Worm (Caenorhabditis elegans) whole organism, L2 larva: Measurements from ENCODE around the gene F58F12.1.
A peak's percentile ranks its signal among the peaks of the same experiment; 100 is the strongest.

ENCODE experiments used
- C34F6.9 ChIP-seq: fragments of 150-350 bp; optimal IDR thresholded peaks from 2 replicates; lab custom pipeline; 2014; ENCODE audit warnings: missing biosample characterization, missing genetic modification characterization
- F13H6.1 ChIP-seq: sonication (generic microtip); optimal IDR thresholded peaks from 2 replicates; lab custom pipeline; 2016; ENCODE audit warnings: missing genetic modification characterization, missing compliant biosample characterization
- R02D3.7 ChIP-seq: fragments of 150-350 bp; optimal IDR thresholded peaks from 2 replicates; lab custom pipeline; 2014; ENCODE audit warnings: missing biosample characterization, missing genetic modification characterization
- Y55F3AM.14 ChIP-seq: fragments of 200-800 bp; sonication (Bioruptor generic); optimal IDR thresholded peaks from 2 replicates; lab custom pipeline; 2018; ENCODE audit warnings: mild to moderate bottlenecking, missing genetic modification characterization, missing compliant biosample characterization
- ZK546.5 ChIP-seq: sonication (generic microtip); optimal IDR thresholded peaks from 2 replicates; lab custom pipeline; 2017; ENCODE audit warnings: missing biosample characterization, missing genetic modification characterization
- alr-1 ChIP-seq: fragments of 150-350 bp; optimal IDR thresholded peaks from 2 replicates; lab custom pipeline; 2014; ENCODE audit warnings: missing biosample characterization, missing genetic modification characterization
- aly-2 ChIP-seq: fragments of 150-350 bp; optimal IDR thresholded peaks from 2 replicates; lab custom pipeline; 2014; ENCODE audit warnings: missing biosample characterization, missing genetic modification characterization
- ama-1 ChIP-seq: fragments of 150-350 bp; optimal IDR thresholded peaks from 2 replicates; lab custom pipeline; 2018; ENCODE audit warnings: inconsistent platforms
- blmp-1 ChIP-seq: sonication (generic microtip); optimal IDR thresholded peaks from 2 replicates; lab custom pipeline; 2017; ENCODE audit warnings: missing genetic modification characterization, mild to moderate bottlenecking, missing compliant biosample characterization, antibody characterized with exemption, moderate library complexity; ENCODE audit not compliant: insufficient read depth
- ceh-16 ChIP-seq: fragments of 150-350 bp; optimal IDR thresholded peaks from 2 replicates; lab custom pipeline; 2014; ENCODE audit warnings: missing biosample characterization, missing genetic modification characterization
- ceh-82 ChIP-seq: fragments of 150-350 bp; optimal IDR thresholded peaks from 2 replicates; lab custom pipeline; 2014; ENCODE audit warnings: missing biosample characterization, missing genetic modification characterization
- crh-2 ChIP-seq: sonication (generic microtip); optimal IDR thresholded peaks from 2 replicates; lab custom pipeline; 2017; ENCODE audit warnings: missing biosample characterization, missing genetic modification characterization
- dmd-4 ChIP-seq: sonication (generic microtip); optimal IDR thresholded peaks from 2 replicates; lab custom pipeline; 2017; ENCODE audit warnings: missing biosample characterization, missing genetic modification characterization
- egl-27 ChIP-seq: sonication (generic microtip); optimal IDR thresholded peaks from 3 replicates; lab custom pipeline; 2017; ENCODE audit warnings: missing biosample characterization, missing genetic modification reagents, missing genetic modification characterization
- elt-1 ChIP-seq: fragments of 150-350 bp; optimal IDR thresholded peaks from 2 replicates; lab custom pipeline; 2014; ENCODE audit warnings: missing biosample characterization, missing genetic modification characterization
- elt-3 ChIP-seq: sonication (generic microtip); optimal IDR thresholded peaks from 2 replicates; lab custom pipeline; 2017; ENCODE audit warnings: missing biosample characterization, missing genetic modification characterization
- fos-1 ChIP-seq: fragments of 150-350 bp; optimal IDR thresholded peaks from 2 replicates; lab custom pipeline; 2014; ENCODE audit warnings: missing biosample characterization, missing genetic modification characterization
- gmeb-1 ChIP-seq: fragments of 150-350 bp; optimal IDR thresholded peaks from 2 replicates; lab custom pipeline; 2014; ENCODE audit warnings: missing biosample characterization, missing genetic modification characterization
- lin-11 ChIP-seq: fragments of 150-350 bp; sonication (generic microtip); optimal IDR thresholded peaks from 2 replicates; lab custom pipeline; 2014; ENCODE audit warnings: missing biosample characterization, missing genetic modification characterization, inconsistent platforms, mixed read lengths
- lin-13 ChIP-seq: fragments of 150-350 bp; optimal IDR thresholded peaks from 2 replicates; lab custom pipeline; 2014; ENCODE audit warnings: missing biosample characterization, missing genetic modification reagents, missing genetic modification characterization
- lin-39 ChIP-seq: fragments of 150-350 bp; optimal IDR thresholded peaks from 2 replicates; lab custom pipeline; 2014; ENCODE audit warnings: missing biosample characterization, missing genetic modification reagents, missing genetic modification characterization
- lsy-2 ChIP-seq, 2 experiments: fragments of 150-350 bp in 1 of 2; sonication (generic microtip) in 1 of 2; optimal IDR thresholded peaks; 2 replicates each; lab custom pipeline; 2014 to 2017; ENCODE audit warnings: missing biosample characterization in 2 of 2, missing genetic modification characterization in 2 of 2
- mab-5 ChIP-seq: fragments of 150-350 bp; optimal IDR thresholded peaks from 2 replicates; lab custom pipeline; 2014; ENCODE audit warnings: missing biosample characterization, missing genetic modification characterization
- mbf-1 ChIP-seq: sonication (generic microtip); optimal IDR thresholded peaks from 2 replicates; lab custom pipeline; 2017; ENCODE audit warnings: missing biosample characterization, missing genetic modification characterization
- mdl-1 ChIP-seq, 2 experiments: fragments of 150-350 bp in 1 of 2; sonication (generic microtip) in 1 of 2; optimal IDR thresholded peaks; 2 replicates each; lab custom pipeline; 2017; ENCODE audit warnings: missing biosample characterization in 2 of 2, missing genetic modification characterization in 2 of 2
- nhr-10 ChIP-seq: sonication (generic microtip); optimal IDR thresholded peaks from 2 replicates; lab custom pipeline; 2017; ENCODE audit warnings: missing biosample characterization, missing genetic modification characterization
- nhr-11 ChIP-seq: fragments of 150-350 bp; optimal IDR thresholded peaks from 2 replicates; lab custom pipeline; 2014; ENCODE audit warnings: missing biosample characterization, missing genetic modification characterization
- nhr-12 ChIP-seq: fragments of 150-350 bp; optimal IDR thresholded peaks from 2 replicates; lab custom pipeline; 2014; ENCODE audit warnings: missing biosample characterization, missing genetic modification characterization
- nhr-129 ChIP-seq: fragments of 150-350 bp; optimal IDR thresholded peaks from 2 replicates; lab custom pipeline; 2014; ENCODE audit warnings: missing biosample characterization, missing genetic modification characterization
- nhr-21 ChIP-seq: fragments of 150-350 bp; optimal IDR thresholded peaks from 2 replicates; lab custom pipeline; 2014; ENCODE audit warnings: missing biosample characterization, missing genetic modification characterization
- nhr-23 ChIP-seq: fragments of 150-350 bp; optimal IDR thresholded peaks from 2 replicates; lab custom pipeline; 2014; ENCODE audit warnings: missing biosample characterization, missing genetic modification reagents, missing genetic modification characterization
- nhr-237 ChIP-seq: fragments of 150-350 bp; optimal IDR thresholded peaks from 2 replicates; lab custom pipeline; 2014; ENCODE audit warnings: missing biosample characterization, missing genetic modification characterization
- nhr-25 ChIP-seq: fragments of 150-350 bp; sonication (generic microtip); optimal IDR thresholded peaks from 3 replicates; lab custom pipeline; 2014; ENCODE audit warnings: missing biosample characterization, missing genetic modification characterization
- nhr-6 ChIP-seq: fragments of 150-350 bp; optimal IDR thresholded peaks from 2 replicates; lab custom pipeline; 2014; ENCODE audit warnings: missing biosample characterization, missing genetic modification characterization
- nhr-77 ChIP-seq: fragments of 150-350 bp; optimal IDR thresholded peaks from 2 replicates; lab custom pipeline; 2014; ENCODE audit warnings: missing biosample characterization, missing genetic modification characterization
- peb-1 ChIP-seq: fragments of 150-350 bp; optimal IDR thresholded peaks from 2 replicates; lab custom pipeline; 2014; ENCODE audit warnings: missing biosample characterization, missing genetic modification characterization
- sem-4 ChIP-seq: fragments of 150-350 bp; optimal IDR thresholded peaks from 2 replicates; lab custom pipeline; 2014; ENCODE audit warnings: missing biosample characterization, missing genetic modification reagents, missing genetic modification characterization
- skn-1 ChIP-seq: sonication (generic microtip); optimal IDR thresholded peaks from 2 replicates; lab custom pipeline; 2017; ENCODE audit warnings: missing biosample characterization, missing genetic modification characterization
- sma-3 ChIP-seq: sonication (generic microtip); optimal IDR thresholded peaks from 2 replicates; lab custom pipeline; 2016; ENCODE audit warnings: missing genetic modification reagents, missing genetic modification characterization, missing compliant biosample characterization
- sma-9 ChIP-seq, 2 experiments: fragments of 150-350 bp in 1 of 2; sonication (generic microtip) in 1 of 2; optimal IDR thresholded peaks; 2 replicates each; lab custom pipeline; 2014 to 2016; ENCODE audit warnings: missing genetic modification characterization in 2 of 2, mild to moderate bottlenecking in 1 of 2, missing biosample characterization in 1 of 2, missing compliant biosample characterization in 1 of 2, missing genetic modification reagents in 1 of 2, moderate library complexity in 1 of 2
- snpc-4 ChIP-seq: fragments of 150-350 bp; optimal IDR thresholded peaks from 2 replicates; lab custom pipeline; 2014; ENCODE audit warnings: missing biosample characterization, missing genetic modification characterization
- unc-39 ChIP-seq: fragments of 150-350 bp; optimal IDR thresholded peaks from 2 replicates; lab custom pipeline; 2014; ENCODE audit warnings: missing biosample characterization, missing genetic modification characterization
- unc-55 ChIP-seq: fragments of 150-350 bp; sonication (generic microtip); optimal IDR thresholded peaks from 3 replicates; lab custom pipeline; 2014; ENCODE audit warnings: missing biosample characterization, missing genetic modification reagents, missing genetic modification characterization
- unc-62 ChIP-seq: fragments of 150-350 bp; optimal IDR thresholded peaks from 2 replicates; lab custom pipeline; 2014; ENCODE audit warnings: missing biosample characterization, missing genetic modification reagents, missing genetic modification characterization
- zag-1 ChIP-seq: fragments of 150-350 bp; optimal IDR thresholded peaks from 2 replicates; lab custom pipeline; 2014; ENCODE audit warnings: missing biosample characterization, missing genetic modification characterization
- ztf-1 ChIP-seq: fragments of 200-800 bp; sonication (Bioruptor generic); conservative IDR thresholded peaks from 2 replicates; pipeline ENCODE4 v1.3.6; 2022; ENCODE audit warnings: missing genetic modification characterization, missing compliant biosample characterization
- ztf-11 ChIP-seq: sonication (generic microtip); optimal IDR thresholded peaks from 2 replicates; lab custom pipeline; 2017; ENCODE audit warnings: missing biosample characterization, missing genetic modification characterization
- ztf-4 ChIP-seq: fragments of 150-350 bp; optimal IDR thresholded peaks from 2 replicates; lab custom pipeline; 2014; ENCODE audit warnings: missing biosample characterization, missing genetic modification characterization

F58F12.1 gene

ce11 chrII:6346551-6347079 is 36.8 kb upstream of the F58F12.1 start (continued):
- TF ChIP-seq ztf-1 (GFP tag; lab: Robert Waterston, UW), result 0 out of 2 replicates have a peak, but pooled peaks have one; percentile 66
- TF ChIP-seq peb-1 (tag; lab: Kevin White, UChicago), result no peak
- TF ChIP-seq zag-1 (tag; lab: Kevin White, UChicago), result no peak
- no peak for TF ChIP-seq nhr-23 (tag; lab: Kevin White, UChicago)
- TF ChIP-seq nhr-12 (tag; lab: Kevin White, UChicago), result no peak
- TF ChIP-seq Y55F3AM.14 (GFP tag; lab: Kevin White, UChicago), result peak; percentile 20
- peak; percentile 79 for TF ChIP-seq sma-3 (GFP tag; lab: Kevin White, UChicago)
- no peak for TF ChIP-seq R02D3.7 (tag; lab: Kevin White, UChicago)
- TF ChIP-seq mdl-1 (tag; optimal IDR thresholded peaks at IDR 0.05; lab: Kevin White, UChicago), result no peak
- TF ChIP-seq ztf-11 (tag; lab: Kevin White, UChicago), result no peak
- peak; percentile 81 for TF ChIP-seq nhr-25 (tag; lab: Kevin White, UChicago)
- no peak for TF ChIP-seq nhr-11 (tag; lab: Kevin White, UChicago)

- TF ChIP-seq blmp-1 (tag; lab: Kevin White, UChicago) (peak; percentile 83), dmd-4 (tag; lab: Kevin White, UChicago) (no peak), sma-9 (GFP tag; optimal IDR thresholded peaks at IDR 0.05; lab: Kevin White, UChicago) (peak; percentile 51), sma-9 (tag; optimal IDR thresholded peaks at IDR 0.05; lab: Kevin White, UChicago) (no peak), mdl-1 (tag; optimal IDR thresholded peaks at IDR 0.05; lab: Kevin White, UChicago) (peak; percentile 14 to 25), mab-5 (tag; lab: Kevin White, UChicago) (no peak), lin-13 (GFP tag; lab: Kevin White, UChicago) (peak; percentile 15), zag-1 (tag; lab: Kevin White, UChicago) (peak; percentile 71), egl-27 (tag; lab: Kevin White, UChicago) (peak; percentile 45), nhr-11 (tag; lab: Kevin White, UChicago) (no peak), nhr-12 (tag; lab: Kevin White, UChicago) (no peak), nhr-21 (tag; lab: Kevin White, UChicago) (peak; percentile 50), nhr-10 (tag; lab: Kevin White, UChicago) (no peak), ceh-82 (tag; lab: Kevin White, UChicago) (peak; percentile 28), unc-55 (peak; percentile 68), nhr-129 (tag; lab: Kevin White, UChicago) (peak; percentile 91), mbf-1 (tag; lab: Kevin White, UChicago) (no peak), sem-4 (tag; lab: Kevin White, UChicago) (peak; percentile 9), ama-1 (peak; percentile 97), nhr-6 (tag; lab: Kevin White, UChicago) (peak; percentile 48), skn-1 (no peak), lin-39 (tag; lab: Kevin White, UChicago) (no peak), alr-1 (tag; lab: Kevin White, UChicago) (no peak), aly-2 (tag; lab: Kevin White, UChicago) (no peak), C34F6.9 (peak; percentile 81), elt-3 (no peak), unc-62 (GFP tag; lab: Kevin White, UChicago) (peak; percentile 14), nhr-23 (tag; lab: Kevin White, UChicago) (no peak), nhr-77 (tag; lab: Kevin White, UChicago) (no peak), ztf-4 (no peak), ztf-11 (tag; lab: Kevin White, UChicago) (no peak), lsy-2 (tag; optimal IDR thresholded peaks at IDR 0.05; lab: Kevin White, UChicago) (peak; percentile 36 to 59), R02D3.7 (tag; lab: Kevin White, UChicago) (no peak), gmeb-1 (no peak), ztf-1 (GFP tag; lab: Robert Waterston, UW) (no peak), elt-1 (tag; lab: Kevin White, UChicago) (no peak), sma-3 (GFP tag; lab: Kevin White, UChicago) (peak; percentile 35), lin-11 (tag; lab: Kevin White, UChicago) (peak; percentile 60), peb-1 (tag; lab: Kevin White, UChicago) (no peak), F13H6.1 (tag; lab: Kevin White, UChicago) (no peak), Y55F3AM.14 (GFP tag; lab: Kevin White, UChicago) (peak; percentile 36), crh-2 (tag; lab: Kevin White, UChicago) (peak; percentile 51), nhr-237 (tag; lab: Kevin White, UChicago) (no peak), snpc-4 (tag; lab: Kevin White, UChicago) (no peak), unc-39 (tag; lab: Kevin White, UChicago) (no peak), ZK546.5 (no peak), fos-1 (tag; lab: Kevin White, UChicago) (peak; percentile 55), ceh-16 (tag; lab: Kevin White, UChicago) (no peak), nhr-25 (tag; lab: Kevin White, UChicago) (peak; percentile 55)
- TF ChIP-seq, all 48 proteins: peak for 22
These were observed 35.9 kb upstream of the F58F12.1 start, which contains the start of gene lgg-1 for ce11 chrII:6347341-6348118. lgg-1 (minus strand) TSS chrII:6347719.
